Worm (Caenorhabditis elegans): ENCODE measurements around the gene ZK688.4.

Gene ZK688.4

ce11 chrIII:7891573-7892306, 3.1 kb upstream of the ZK688.4 start, which contains the start of the genes ZK688.5 and fahd-1 (continued):
- TF ChIP-seq ces-1 (GFP tag; optimal IDR thresholded peaks at IDR 0.05) (no peak), daf-12 (tag; optimal IDR thresholded peaks at IDR 0.05) (no peak), snpc-4 (tag; optimal IDR thresholded peaks at IDR 0.05) (no peak), hif-1 (tag; optimal IDR thresholded peaks at IDR 0.05) (peak in 1 of 2 experiments; percentile 68), mep-1 (tag; optimal IDR thresholded peaks at IDR 0.05) (peak; percentile 88), daf-8 (GFP tag; IDR thresholded peaks at IDR 0.05) (no peak), ZK546.5 (tag; optimal IDR thresholded peaks at IDR 0.05) (no peak), ZK337.2 (GFP tag; IDR thresholded peaks at IDR 0.05) (no peak), mxl-2 (GFP tag; conservative IDR thresholded peaks at IDR 0.05) (no peak), dpl-1 (GFP tag; optimal IDR thresholded peaks at IDR 0.05) (peak; percentile 52), hlh-11 (tag; optimal IDR thresholded peaks at IDR 0.05) (peak; percentile 91), lin-29 (GFP tag; IDR thresholded peaks at IDR 0.05) (no peak), F49E8.2 (tag; optimal IDR thresholded peaks at IDR 0.05; ENCODE audit: borderline replicate concordance) (no peak), unc-130 (GFP tag; optimal IDR thresholded peaks at IDR 0.05) (no peak), nhr-77 (tag; optimal IDR thresholded peaks at IDR 0.05) (no peak), aha-1 (tag) (peak; percentile 65), ceh-62 (tag; optimal IDR thresholded peaks at IDR 0.05) (no peak), duxl-1 (tag; optimal IDR thresholded peaks at IDR 0.05; ENCODE audit: poor library complexity) (no peak), egl-43 (GFP tag; IDR thresholded peaks at IDR 0.05) (no peak), zfp-3 (GFP tag; conservative IDR thresholded peaks at IDR 0.05) (no peak), R02D3.7 (tag; optimal IDR thresholded peaks at IDR 0.05) (no peak), unc-62 (GFP tag; optimal IDR thresholded peaks at IDR 0.05 in 1 of 2) (no peak), unc-62 (tag; optimal IDR thresholded peaks at IDR 0.05) (no peak), ztf-7 (tag; optimal IDR thresholded peaks at IDR 0.05) (no peak), daf-19 (GFP tag; conservative IDR thresholded peaks at IDR 0.05) (no peak), aly-2 (tag; optimal IDR thresholded peaks at IDR 0.05) (no peak), zag-1 (tag; optimal IDR thresholded peaks at IDR 0.05) (no peak), sdz-12 (GFP tag; optimal IDR thresholded peaks at IDR 0.05) (no peak), lin-39 (tag; optimal IDR thresholded peaks at IDR 0.05) (no peak), lsy-2 (tag; optimal IDR thresholded peaks at IDR 0.05) (peak; percentile 23 to 67), Y5F2A.4 (GFP tag; optimal IDR thresholded peaks at IDR 0.05) (no peak), dmd-9 (GFP tag; IDR thresholded peaks at IDR 0.05) (no peak), lin-1 (GFP tag; IDR thresholded peaks at IDR 0.05) (peak; percentile 69), ama-1 (optimal IDR thresholded peaks at IDR 0.05) (no peak), dmd-8 (GFP tag; IDR thresholded peaks at IDR 0.05) (no peak), ctbp-1 (GFP tag; IDR thresholded peaks at IDR 0.05) (peak; percentile 57), lim-7 (GFP tag; IDR thresholded peaks at IDR 0.05) (0 out of 2 replicates have a peak, but pooled peaks have one; percentile 41), unc-39 (tag; optimal IDR thresholded peaks at IDR 0.05) (no peak), vab-7 (GFP tag; IDR thresholded peaks at IDR 0.05) (no peak), skn-1 (tag; optimal IDR thresholded peaks at IDR 0.05) (no peak), lin-38 (GFP tag; IDR thresholded peaks at IDR 0.05) (peak; percentile 55)

DNA sequence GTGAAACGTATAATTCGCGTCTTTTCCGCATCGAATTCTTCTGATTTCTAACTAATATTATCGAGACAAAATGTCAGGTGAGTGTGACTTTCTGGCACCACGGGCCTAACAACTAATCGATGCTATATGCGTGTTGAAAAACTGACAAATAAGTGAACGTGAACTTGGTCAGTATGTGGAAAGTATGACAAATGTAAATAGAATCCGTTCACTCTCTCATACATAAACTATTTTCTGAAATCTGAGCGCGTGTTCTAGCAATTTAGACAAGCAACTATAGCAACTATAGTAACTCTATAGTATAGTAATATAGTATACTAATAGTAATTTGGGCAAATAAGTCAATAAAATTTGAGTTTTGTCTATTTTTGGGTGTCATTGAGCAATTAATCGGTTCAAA, 2.5 kb upstream of the ZK688.4 start:
- peak; percentile 12 for TF ChIP-seq hlh-30 (tag; optimal IDR thresholded peaks at IDR 0.05; ENCODE audit: insufficient read depth)
- peak in 1 of 2 experiments; percentile 79 for TF ChIP-seq unc-62 (GFP tag; optimal IDR thresholded peaks at IDR 0.05 in 1 of 2)
- TF ChIP-seq unc-62 (tag; optimal IDR thresholded peaks at IDR 0.05) = no peak
- no peak for TF ChIP-seq skn-1 (tag; optimal IDR thresholded peaks at IDR 0.05)
